Fruit fly (Drosophila melanogaster) Kc167 (cell line): ENCODE measurements around the gene CG7607.

Source experiments
- h ChIP-seq: fragments of >200 bp; optimal IDR thresholded peaks from 3 replicates; lab custom pipeline; 2018; ENCODE audit warnings: missing external identifiers
- psq ChIP-seq: fragments of >200 bp; optimal IDR thresholded peaks from 2 replicates; lab custom pipeline; 2017; ENCODE audit warnings: missing external identifiers

DNA sequence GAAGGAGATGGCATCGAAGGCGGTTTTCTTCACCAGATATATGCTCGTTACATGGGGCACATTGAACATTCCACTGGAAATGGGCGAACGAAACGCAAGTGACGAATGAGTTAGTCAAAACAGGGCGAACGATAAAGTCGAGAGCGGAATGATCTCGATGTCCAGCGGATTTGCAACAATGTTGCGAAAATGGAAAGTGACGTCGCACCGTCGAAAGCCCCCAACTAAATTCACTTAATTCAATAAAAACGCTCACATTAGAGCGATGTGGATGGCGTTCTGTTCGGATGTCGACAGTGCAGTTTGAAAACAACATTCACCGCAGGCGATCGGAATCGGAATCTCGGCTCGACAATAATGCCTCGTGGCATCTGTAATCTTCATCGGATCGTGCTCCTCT is at the start of gene CG7607:
- no peak for TF ChIP-seq h (lab: Kevin White, UChicago)
- TF ChIP-seq psq (lab: Kevin White, UChicago) = no peak
